Worm (Caenorhabditis elegans) whole organism, L2 larva: ENCODE data around the gene clec-6.

Experiments
- aly-2 ChIP-seq: fragments of 150-350 bp; optimal IDR thresholded peaks from 2 replicates; lab custom pipeline; 2014; ENCODE audit warnings: missing biosample characterization, missing genetic modification characterization
- ama-1 ChIP-seq: fragments of 150-350 bp; optimal IDR thresholded peaks from 2 replicates; lab custom pipeline; 2018; ENCODE audit warnings: inconsistent platforms
- blmp-1 ChIP-seq: sonication (generic microtip); optimal IDR thresholded peaks from 2 replicates; lab custom pipeline; 2017; ENCODE audit warnings: missing genetic modification characterization, mild to moderate bottlenecking, missing compliant biosample characterization, antibody characterized with exemption, moderate library complexity; ENCODE audit not compliant: insufficient read depth
- ceh-16 ChIP-seq: fragments of 150-350 bp; optimal IDR thresholded peaks from 2 replicates; lab custom pipeline; 2014; ENCODE audit warnings: missing biosample characterization, missing genetic modification characterization
- egl-27 ChIP-seq: sonication (generic microtip); optimal IDR thresholded peaks from 3 replicates; lab custom pipeline; 2017; ENCODE audit warnings: missing biosample characterization, missing genetic modification reagents, missing genetic modification characterization
- lsy-2 ChIP-seq, 2 experiments: fragments of 150-350 bp in 1 of 2; sonication (generic microtip) in 1 of 2; optimal IDR thresholded peaks; 2 replicates each; lab custom pipeline; 2014 to 2017; ENCODE audit warnings: missing biosample characterization in 2 of 2, missing genetic modification characterization in 2 of 2
- mdl-1 ChIP-seq, 2 experiments: fragments of 150-350 bp in 1 of 2; sonication (generic microtip) in 1 of 2; optimal IDR thresholded peaks; 2 replicates each; lab custom pipeline; 2017; ENCODE audit warnings: missing biosample characterization in 2 of 2, missing genetic modification characterization in 2 of 2
- nhr-237 ChIP-seq: fragments of 150-350 bp; optimal IDR thresholded peaks from 2 replicates; lab custom pipeline; 2014; ENCODE audit warnings: missing biosample characterization, missing genetic modification characterization
- nhr-6 ChIP-seq: fragments of 150-350 bp; optimal IDR thresholded peaks from 2 replicates; lab custom pipeline; 2014; ENCODE audit warnings: missing biosample characterization, missing genetic modification characterization
- unc-39 ChIP-seq: fragments of 150-350 bp; optimal IDR thresholded peaks from 2 replicates; lab custom pipeline; 2014; ENCODE audit warnings: missing biosample characterization, missing genetic modification characterization
- unc-62 ChIP-seq: fragments of 150-350 bp; optimal IDR thresholded peaks from 2 replicates; lab custom pipeline; 2014; ENCODE audit warnings: missing biosample characterization, missing genetic modification reagents, missing genetic modification characterization
- ztf-11 ChIP-seq: sonication (generic microtip); optimal IDR thresholded peaks from 2 replicates; lab custom pipeline; 2017; ENCODE audit warnings: missing biosample characterization, missing genetic modification characterization

ce11 chrIII:4881955-4882354, 5.3 kb downstream of the clec-6 start:
- TF ChIP-seq blmp-1 (tag; lab: Kevin White, UChicago) (no peak), unc-39 (tag; lab: Kevin White, UChicago) (no peak), nhr-6 (no peak), mdl-1 (tag; optimal IDR thresholded peaks at IDR 0.05; lab: Kevin White, UChicago) (no peak), ama-1 (lab: Kevin White, UChicago) (no peak), egl-27 (tag; lab: Kevin White, UChicago) (no peak), nhr-237 (tag; lab: Kevin White, UChicago) (no peak), aly-2 (tag; lab: Kevin White, UChicago) (no peak), lsy-2 (tag; optimal IDR thresholded peaks at IDR 0.05; lab: Kevin White, UChicago) (no peak), ceh-16 (tag; lab: Kevin White, UChicago) (no peak), unc-62 (no peak), ztf-11 (no peak)
